Worm (Caenorhabditis elegans) whole organism, L4/young adult: Measurements from ENCODE around the gene F52H2.15.

Experiments used
- W03F9.2 ChIP-seq: fragments of 150-350 bp; optimal IDR thresholded peaks from 2 replicates; lab custom pipeline; 2014; ENCODE audit warnings: missing biosample characterization, missing genetic modification characterization
- dao-5 ChIP-seq: sonication (generic microtip); optimal IDR thresholded peaks from 2 replicates; lab custom pipeline; 2016; ENCODE audit warnings: missing genotype, missing genetic modification characterization, moderate library complexity, missing compliant biosample characterization

DNA sequence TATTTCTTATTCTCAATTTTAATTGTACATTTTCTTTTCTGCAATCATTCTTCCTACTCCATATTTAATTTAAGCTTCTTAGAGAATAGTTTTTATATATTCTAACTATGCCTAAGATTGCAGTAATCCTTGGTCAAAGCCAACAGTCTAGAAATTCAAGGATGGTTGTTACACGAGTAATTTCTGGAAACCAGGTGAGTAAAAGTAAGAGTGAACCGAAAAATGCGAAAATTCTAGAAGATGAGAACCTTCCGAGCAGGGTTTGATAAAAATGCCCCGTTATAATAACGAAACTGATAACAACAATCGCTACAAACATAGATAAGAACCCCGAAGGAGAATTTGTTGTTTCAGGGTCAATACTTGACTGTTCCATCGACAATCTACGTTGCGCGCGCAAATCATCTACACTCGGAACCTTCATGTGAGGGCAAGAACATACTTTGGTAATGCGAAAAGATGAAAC lies at the start of gene F52H2.15:
- no peak for TF ChIP-seq dao-5 (tag; lab: Kevin White, UChicago)
- TF ChIP-seq W03F9.2 (tag; lab: Kevin White, UChicago) = no peak
